Worm (Caenorhabditis elegans): Measurements from ENCODE around the gene rpt-4.

- TF ChIP-seq ceh-88 (GFP tag; IDR thresholded peaks at IDR 0.05): no peak
- no peak for TF ChIP-seq nhr-237 (tag; optimal IDR thresholded peaks at IDR 0.05)
- no peak for TF ChIP-seq ama-1 (optimal IDR thresholded peaks at IDR 0.05)
- no peak for TF ChIP-seq fos-1 (tag; optimal IDR thresholded peaks at IDR 0.05)
- no peak for TF ChIP-seq unc-130 (tag; optimal IDR thresholded peaks at IDR 0.05)
- no peak for TF ChIP-seq snpc-4 (tag; optimal IDR thresholded peaks at IDR 0.05)
- no peak for TF ChIP-seq nhr-12 (tag; optimal IDR thresholded peaks at IDR 0.05)
- no peak for TF ChIP-seq lsy-2 (tag; optimal IDR thresholded peaks at IDR 0.05)
- TF ChIP-seq blmp-1 (tag; optimal IDR thresholded peaks at IDR 0.05): no peak
- no peak for TF ChIP-seq zip-4 (GFP tag; optimal IDR thresholded peaks at IDR 0.05)
- TF ChIP-seq ceh-82 (tag; optimal IDR thresholded peaks at IDR 0.05): no peak
- no peak for TF ChIP-seq pag-3 (tag; optimal IDR thresholded peaks at IDR 0.05; ENCODE audit: borderline replicate concordance, insufficient read depth)
Observed at ce11 chrII:57873-58272, 11.9 kb upstream of the rpt-4 start.
